Fruit fly (Drosophila melanogaster): ENCODE measurements around the gene CG17929.

dm6 chr3R:16341817-16342374 is 16.6 kb downstream of the CG17929 start, which contains the start of the genes SF2 and pad:
- no peak for TF ChIP-seq h (optimal IDR thresholded peaks at IDR 0.05)
- no peak for TF ChIP-seq psq (optimal IDR thresholded peaks at IDR 0.05)
- TF ChIP-seq insv (optimal IDR thresholded peaks at IDR 0.05), result no peak
- no peak for TF ChIP-seq Sin3A (optimal IDR thresholded peaks at IDR 0.05)
- TF ChIP-seq ttk (optimal IDR thresholded peaks at IDR 0.05), result no peak
- no peak for TF ChIP-seq Myc (optimal IDR thresholded peaks at IDR 0.05)

Measured in Kc167 (cell line).